Worm (Caenorhabditis elegans) whole organism, L4 larva: ENCODE results near the gene ttr-43.

Experiments used
- R02D3.7 ChIP-seq: fragments of 150-350 bp; sonication (generic microtip); optimal IDR thresholded peaks from 3 replicates; lab custom pipeline; 2014; ENCODE audit warnings: missing biosample characterization, missing genetic modification characterization
- ama-1 ChIP-seq: fragments of 150-350 bp; optimal IDR thresholded peaks from 2 replicates; lab custom pipeline; 2014; ENCODE audit warnings: inconsistent platforms, mixed read lengths
- arid-1 ChIP-seq: fragments of 200-800 bp; sonication (Bioruptor generic); conservative IDR thresholded peaks from 2 replicates; pipeline ENCODE4 v1.3.6; 2022; ENCODE audit warnings: missing genetic modification reagents, missing genetic modification characterization, missing compliant biosample characterization
- ctbp-1 ChIP-seq: fragments of 200-800 bp; sonication (Bioruptor generic); IDR thresholded peaks from 2 replicates; pipeline ENCODE4 v1.3.6; 2022; ENCODE audit warnings: missing genetic modification reagents, missing genetic modification characterization, missing compliant biosample characterization
- lin-13 ChIP-seq: fragments of 150-350 bp; optimal IDR thresholded peaks from 2 replicates; lab custom pipeline; 2014; ENCODE audit warnings: missing biosample characterization, missing genetic modification reagents, missing genetic modification characterization
- lir-3 ChIP-seq: sonication (generic microtip); optimal IDR thresholded peaks from 2 replicates; lab custom pipeline; 2016; ENCODE audit warnings: mild to moderate bottlenecking, missing genetic modification characterization, missing compliant biosample characterization
- snpc-4 ChIP-seq: fragments of 150-350 bp; optimal IDR thresholded peaks from 2 replicates; lab custom pipeline; 2014; ENCODE audit warnings: missing biosample characterization, missing genetic modification characterization
- zag-1 ChIP-seq: fragments of 150-350 bp; optimal IDR thresholded peaks from 2 replicates; lab custom pipeline; 2014; ENCODE audit warnings: missing biosample characterization, missing genetic modification characterization
- ztf-11 ChIP-seq: fragments of 150-350 bp; optimal IDR thresholded peaks from 2 replicates; lab custom pipeline; 2014; ENCODE audit warnings: missing biosample characterization, missing genetic modification characterization

- TF ChIP-seq zag-1 (tag; lab: Kevin White, UChicago) (no peak), ztf-11 (tag; lab: Kevin White, UChicago) (no peak), lir-3 (no peak), R02D3.7 (tag; lab: Kevin White, UChicago) (no peak), ama-1 (lab: Kevin White, UChicago) (peak; percentile 93), arid-1 (GFP tag; lab: Robert Waterston, UW) (no peak), lin-13 (GFP tag; lab: Kevin White, UChicago) (no peak), ctbp-1 (GFP tag; lab: Robert Waterston, UW) (no peak), snpc-4 (tag; lab: Kevin White, UChicago) (no peak)
These were observed 40.4 kb downstream of the ttr-43 start, which contains the start of gene F45D3.3 for ce11 chrV:12550036-12550626.
